Fruit fly (Drosophila melanogaster) whole organism, embryonic: ENCODE data around the gene CG31259.

Experiments used
- Bteb2 ChIP-seq: fragments of 200-800 bp; sonication (Bioruptor generic); optimal IDR thresholded peaks from 2 replicates; lab custom pipeline; 2016; ENCODE audit warnings: missing biosample characterization, missing genetic modification characterization
- C15 ChIP-seq: fragments of 200-800 bp; sonication (Bioruptor generic); IDR thresholded peaks from 3 replicates; pipeline ENCODE4 v1.3.6; 2022; ENCODE audit warnings: missing biosample characterization, missing genetic modification characterization
- CG1024 ChIP-seq: fragments of 200-800 bp; sonication (Bioruptor generic); IDR thresholded peaks from 2 replicates; pipeline ENCODE4 v1.3.6; 2022; ENCODE audit warnings: missing biosample characterization, missing genetic modification characterization
- CG11456 ChIP-seq: fragments of 200-800 bp; sonication (Bioruptor generic); IDR thresholded peaks from 3 replicates; pipeline ENCODE4 v1.3.6; 2022; ENCODE audit warnings: missing biosample characterization, missing genetic modification characterization
- CG11723 ChIP-seq: fragments of 200-800 bp; sonication (Bioruptor generic); optimal IDR thresholded peaks from 2 replicates; lab custom pipeline; 2017; ENCODE audit warnings: missing biosample characterization, mild to moderate bottlenecking, missing genetic modification characterization
- CG12391 ChIP-seq: fragments of 200-800 bp; sonication (Bioruptor generic); optimal IDR thresholded peaks from 3 replicates; lab custom pipeline; 2018; ENCODE audit warnings: missing biosample characterization, mild to moderate bottlenecking, missing genetic modification characterization, moderate library complexity
- CG12744 ChIP-seq: fragments of 200-800 bp; sonication (Bioruptor generic); optimal IDR thresholded peaks from 2 replicates; lab custom pipeline; 2016; ENCODE audit warnings: missing biosample characterization, missing genetic modification characterization
- CG14965 ChIP-seq: fragments of 200-800 bp; sonication (Bioruptor generic); optimal IDR thresholded peaks from 2 replicates; lab custom pipeline; 2016; ENCODE audit warnings: missing biosample characterization, missing genetic modification characterization, borderline replicate concordance
- CG15514 ChIP-seq: fragments of 200-800 bp; sonication (Bioruptor generic); optimal IDR thresholded peaks from 3 replicates; lab custom pipeline; 2017; ENCODE audit warnings: missing biosample characterization, missing genetic modification characterization, mild to moderate bottlenecking, moderate library complexity, missing genetic modification reagents
- CG17328 ChIP-seq: fragments of 200-800 bp; sonication (Bioruptor generic); IDR thresholded peaks from 2 replicates; pipeline ENCODE4 v1.3.6; 2022; ENCODE audit warnings: missing biosample characterization, missing genetic modification characterization
- CG17568 ChIP-seq: fragments of 200-800 bp; sonication (Bioruptor generic); optimal IDR thresholded peaks from 2 replicates; lab custom pipeline; 2018; ENCODE audit warnings: missing biosample characterization, mild to moderate bottlenecking, missing genetic modification characterization, moderate library complexity
- CG2712 ChIP-seq: fragments of 200-800 bp; optimal IDR thresholded peaks from 3 replicates; lab custom pipeline; 2019; ENCODE audit warnings: missing biosample characterization, mild to moderate bottlenecking, missing genetic modification characterization, moderate library complexity
- CG34376 ChIP-seq: fragments of 200-800 bp; sonication (Bioruptor generic); optimal IDR thresholded peaks from 2 replicates; lab custom pipeline; 2018; ENCODE audit warnings: missing biosample characterization, mild to moderate bottlenecking, missing genetic modification characterization
- CG7357 ChIP-seq: fragments of 200-800 bp; sonication (Bioruptor generic); IDR thresholded peaks from 3 replicates; pipeline ENCODE4 v1.3.6; 2022; ENCODE audit warnings: missing biosample characterization, missing genetic modification characterization
- CG7839 ChIP-seq: fragments of 200-800 bp; sonication (Bioruptor generic); optimal IDR thresholded peaks from 3 replicates; lab custom pipeline; 2018; ENCODE audit warnings: missing biosample characterization, mild to moderate bottlenecking, missing genetic modification characterization, moderate library complexity
- CG8281 ChIP-seq: fragments of 200-800 bp; sonication (Bioruptor generic); optimal IDR thresholded peaks from 2 replicates; lab custom pipeline; 2018; ENCODE audit warnings: missing biosample characterization, mild to moderate bottlenecking, missing genetic modification characterization, moderate library complexity
- CG9932 ChIP-seq: fragments of 200-800 bp; sonication (Bioruptor generic); IDR thresholded peaks from 2 replicates; pipeline ENCODE4 v1.3.6; 2022; ENCODE audit warnings: missing biosample characterization, missing genetic modification characterization
- CkIIα-i1 ChIP-seq: fragments of 200-800 bp; sonication (Bioruptor generic); IDR thresholded peaks from 2 replicates; pipeline ENCODE4 v1.3.6; 2022; ENCODE audit warnings: missing biosample characterization, missing genetic modification characterization
- CrebB ChIP-seq: fragments of 200-800 bp; sonication (Bioruptor generic); optimal IDR thresholded peaks from 3 replicates; lab custom pipeline; 2018; ENCODE audit warnings: missing biosample characterization, mild to moderate bottlenecking, missing genetic modification characterization
- D19B ChIP-seq: fragments of 200-800 bp; sonication (Bioruptor generic); optimal IDR thresholded peaks from 2 replicates; lab custom pipeline; 2017; ENCODE audit warnings: missing biosample characterization, mild to moderate bottlenecking, missing genetic modification characterization
- Elba2 ChIP-seq: fragments of 200-800 bp; sonication (Bioruptor generic); optimal IDR thresholded peaks from 3 replicates; lab custom pipeline; 2016; ENCODE audit warnings: missing biosample characterization, missing genetic modification characterization
- HmgZ ChIP-seq: fragments of 200-800 bp; sonication (Bioruptor generic); optimal IDR thresholded peaks from 2 replicates; lab custom pipeline; 2018; ENCODE audit warnings: missing biosample characterization, mild to moderate bottlenecking, missing genetic modification characterization
- Hr78 ChIP-seq, 2 experiments: fragments of 200-800 bp in 1 of 2; fragments of >200 bp in 1 of 2; sonication (Bioruptor generic) in 1 of 2; optimal IDR thresholded peaks; 2 replicates each; lab custom pipeline; 2017 to 2019; ENCODE audit warnings: missing biosample characterization in 2 of 2, missing genetic modification characterization in 2 of 2, mild to moderate bottlenecking in 1 of 2, moderate library complexity in 1 of 2
- Mrtf ChIP-seq: fragments of 200-800 bp; sonication (Bioruptor generic); IDR thresholded peaks from 3 replicates; pipeline ENCODE4 v1.3.6; 2022; ENCODE audit warnings: missing biosample characterization, missing genetic modification characterization
- Optix ChIP-seq: fragments of 200-800 bp; sonication (Bioruptor generic); IDR thresholded peaks from 3 replicates; pipeline ENCODE4 v1.3.6; 2022; ENCODE audit warnings: missing biosample characterization, missing genetic modification characterization
- Ssrp ChIP-seq: fragments of 200-800 bp; sonication (Bioruptor generic); optimal IDR thresholded peaks from 2 replicates; lab custom pipeline; 2018; ENCODE audit warnings: missing biosample characterization, mild to moderate bottlenecking, missing genetic modification characterization, moderate library complexity
- Stat92E ChIP-seq, 3 experiments: fragments of >200 bp in 2 of 3; fragments of 200-800 bp in 1 of 3; sonication (Bioruptor generic) in 1 of 3; optimal IDR thresholded peaks; 2 replicates each; lab custom pipeline; 2017 to 2019; ENCODE audit warnings: missing biosample characterization in 3 of 3, missing genetic modification characterization in 3 of 3, mild to moderate bottlenecking in 1 of 3, moderate library complexity in 1 of 3
- Taf1 ChIP-seq: fragments of 200-800 bp; sonication (Bioruptor generic); IDR thresholded peaks from 2 replicates; pipeline ENCODE4 v1.3.6; 2022; ENCODE audit warnings: missing biosample characterization, missing genetic modification characterization
- bab2 ChIP-seq: fragments of 200-800 bp; sonication (Bioruptor generic); optimal IDR thresholded peaks from 2 replicates; lab custom pipeline; 2016; ENCODE audit warnings: missing biosample characterization, missing genetic modification characterization
- bigmax ChIP-seq: fragments of 200-800 bp; sonication (Bioruptor generic); optimal IDR thresholded peaks from 2 replicates; lab custom pipeline; 2018; ENCODE audit warnings: missing biosample characterization, mild to moderate bottlenecking, missing genetic modification characterization
- br ChIP-seq: fragments of >200 bp; optimal IDR thresholded peaks from 2 replicates; lab custom pipeline; 2017
- corto ChIP-seq: fragments of 200-800 bp; sonication (Bioruptor generic); optimal IDR thresholded peaks from 2 replicates; lab custom pipeline; 2016; ENCODE audit warnings: missing biosample characterization, mild to moderate bottlenecking, missing genetic modification characterization, moderate library complexity
- dan ChIP-seq: fragments of 200-800 bp; sonication (Bioruptor generic); IDR thresholded peaks from 2 replicates; pipeline ENCODE4 v1.3.6; 2022; ENCODE audit warnings: missing biosample characterization, missing genetic modification characterization
- dati ChIP-seq: fragments of 200-800 bp; sonication (Bioruptor generic); IDR thresholded peaks from 2 replicates; pipeline ENCODE4 v1.3.6; 2022; ENCODE audit warnings: missing biosample characterization, missing genetic modification characterization
- dysf ChIP-seq: fragments of 200-800 bp; sonication (Bioruptor generic); IDR thresholded peaks from 3 replicates; pipeline ENCODE4 v1.3.6; 2022; ENCODE audit warnings: missing biosample characterization, missing genetic modification characterization
- emc ChIP-seq: fragments of 200-800 bp; sonication (Bioruptor generic); optimal IDR thresholded peaks from 2 replicates; lab custom pipeline; 2016; ENCODE audit warnings: missing biosample characterization, missing genetic modification characterization
- fd64A ChIP-seq: fragments of 200-800 bp; sonication (Bioruptor generic); optimal IDR thresholded peaks from 3 replicates; lab custom pipeline; 2018; ENCODE audit warnings: missing biosample characterization, mild to moderate bottlenecking, missing genetic modification characterization
- fd96Cb ChIP-seq: fragments of 200-800 bp; sonication (Bioruptor generic); optimal IDR thresholded peaks from 2 replicates; lab custom pipeline; 2018; ENCODE audit warnings: missing biosample characterization, mild to moderate bottlenecking, missing genetic modification characterization, moderate library complexity
- gcm ChIP-seq: fragments of 200-800 bp; sonication (Bioruptor generic); optimal IDR thresholded peaks from 2 replicates; lab custom pipeline; 2019; ENCODE audit warnings: missing biosample characterization, mild to moderate bottlenecking, missing genetic modification characterization, moderate library complexity
- hbn ChIP-seq: fragments of 200-800 bp; sonication (Bioruptor generic); IDR thresholded peaks from 2 replicates; pipeline ENCODE4 v1.3.6; 2022; ENCODE audit warnings: missing biosample characterization, missing genetic modification characterization; ENCODE audit not compliant: partially characterized antibody
- hkb ChIP-seq, 2 experiments: fragments of 200-800 bp in 1 of 2; fragments of >200 bp in 1 of 2; sonication (Bioruptor generic) in 1 of 2; IDR thresholded peaks in 1 of 2; optimal IDR thresholded peaks in 1 of 2; 2 replicates each; pipeline versions ENCODE4 v1.3.6 to Lab custom; 2017 to 2022; ENCODE audit warnings: missing biosample characterization in 1 of 2, missing genetic modification characterization in 1 of 2
- inv ChIP-seq: fragments of 200-800 bp; sonication (Bioruptor generic); IDR thresholded peaks from 2 replicates; pipeline ENCODE4 v1.3.6; 2022; ENCODE audit warnings: missing biosample characterization, missing genetic modification characterization; ENCODE audit not compliant: partially characterized antibody
- mam ChIP-seq: fragments of 200-800 bp; sonication (Bioruptor generic); optimal IDR thresholded peaks from 3 replicates; lab custom pipeline; 2016; ENCODE audit warnings: missing biosample characterization, missing genetic modification characterization
- otp ChIP-seq: fragments of 200-800 bp; sonication (Bioruptor generic); IDR thresholded peaks from 3 replicates; pipeline ENCODE4, ENCODE4 v1.3.6; 2022; ENCODE audit warnings: missing biosample characterization, missing genetic modification characterization
- pho ChIP-seq: fragments of 200-800 bp; sonication (Bioruptor generic); optimal IDR thresholded peaks from 2 replicates; lab custom pipeline; 2016; ENCODE audit warnings: missing biosample characterization, missing genetic modification characterization
- sc ChIP-seq, 3 experiments: fragments of >200 bp in 2 of 3; fragments of 200-800 bp in 1 of 3; sonication (Bioruptor generic) in 1 of 3; optimal IDR thresholded peaks; 2 replicates in 2 of 3; 3 replicates in 1 of 3; lab custom pipeline; 2017; ENCODE audit warnings: mild to moderate bottlenecking in 1 of 3, missing biosample characterization in 1 of 3, missing genetic modification characterization in 1 of 3, missing genetic modification reagents in 1 of 3
- schlank ChIP-seq: fragments of 200-800 bp; sonication (Bioruptor generic); optimal IDR thresholded peaks from 2 replicates; lab custom pipeline; 2018; ENCODE audit warnings: missing biosample characterization, mild to moderate bottlenecking, missing genetic modification characterization
- stwl ChIP-seq: fragments of 200-800 bp; sonication (Bioruptor generic); optimal IDR thresholded peaks from 3 replicates; lab custom pipeline; 2018; ENCODE audit warnings: missing biosample characterization, mild to moderate bottlenecking, missing genetic modification characterization, moderate library complexity
- zfh1 ChIP-seq: fragments of 200-800 bp; sonication (Bioruptor generic); IDR thresholded peaks from 3 replicates; pipeline ENCODE4 v1.3.6; 2022; ENCODE audit warnings: missing biosample characterization, missing genetic modification characterization

The CG31259 gene

dm6 chr3R:8482881-8483280 lies 40.9 kb upstream of the CG31259 start (continued):
- no peak for TF ChIP-seq bigmax (GFP tag; lab: Kevin White, UChicago)
- TF ChIP-seq br (lab: Kevin White, UChicago): no peak
- TF ChIP-seq Hr78 (GFP tag; optimal IDR thresholded peaks at IDR 0.05; lab: Kevin White, UChicago): no peak
- TF ChIP-seq zfh1 (GFP tag; lab: Robert Waterston, UW): peak; percentile 79; the same call in 2 of the 3 replicates
- TF ChIP-seq CG15514 (GFP tag; lab: Kevin White, UChicago): peak; percentile 56
- TF ChIP-seq CG8281 (tag; lab: Kevin White, UChicago): peak; percentile 39
- no peak for TF ChIP-seq C15 (GFP tag; lab: Robert Waterston, UW)
- TF ChIP-seq CG12391: peak; percentile 69
- peak; percentile 58; the same call in 1 of the 3 replicates for TF ChIP-seq Mrtf (GFP tag; lab: Robert Waterston, UW)
- peak; percentile 64; the same call in 1 of the 2 replicates for TF ChIP-seq CG1024 (GFP tag; lab: Robert Waterston, UW)
- no peak for TF ChIP-seq Stat92E (GFP tag; optimal IDR thresholded peaks at IDR 0.05; lab: Kevin White, UChicago)
- no peak for TF ChIP-seq stwl (tag; lab: Kevin White, UChicago)
- peak; percentile 68 for TF ChIP-seq mam
- TF ChIP-seq Ssrp: no peak
- peak; percentile 85 for TF ChIP-seq dysf (GFP tag; lab: Robert Waterston, UW)
- TF ChIP-seq CG2712 (tag; lab: Kevin White, UChicago): no peak
- peak; percentile 59 for TF ChIP-seq CG9932 (GFP tag; lab: Robert Waterston, UW)
- TF ChIP-seq HmgZ: peak; percentile 37
- TF ChIP-seq CG11456 (GFP tag; lab: Robert Waterston, UW): peak; percentile 88; the same call in 2 of the 3 replicates
- TF ChIP-seq fd64A (GFP tag; lab: Kevin White, UChicago): no peak
- peak; percentile 40 for TF ChIP-seq gcm (GFP tag; lab: Kevin White, UChicago)
- peak; percentile 45 for TF ChIP-seq CG11723
- TF ChIP-seq Elba2: no peak
- TF ChIP-seq D19B (GFP tag; lab: Kevin White, UChicago): peak; percentile 31
- TF ChIP-seq CkIIα-i1 (GFP tag; lab: Robert Waterston, UW): no peak
- TF ChIP-seq CrebB: peak; percentile 60
- TF ChIP-seq fd96Cb (tag; lab: Kevin White, UChicago): peak; percentile 73
- TF ChIP-seq CG34376: peak; percentile 23
- no peak for TF ChIP-seq sc (optimal IDR thresholded peaks at IDR 0.05; lab: Kevin White, UChicago)
- peak; percentile 29 for TF ChIP-seq sc (GFP tag; optimal IDR thresholded peaks at IDR 0.05; lab: Kevin White, UChicago)
- TF ChIP-seq corto (GFP tag; lab: Kevin White, UChicago): no peak
- peak; percentile 77 for TF ChIP-seq CG7839
- no peak for TF ChIP-seq CG14965 (GFP tag; lab: Kevin White, UChicago)
- TF ChIP-seq bab2: peak; percentile 40
- TF ChIP-seq otp (GFP tag; lab: Robert Waterston, UW): peak; percentile 61; the same call in 1 of the 3 replicates
- peak; percentile 26 for TF ChIP-seq schlank (tag; lab: Kevin White, UChicago)
- TF ChIP-seq Taf1 (GFP tag; lab: Robert Waterston, UW): peak; percentile 41; the same call in 1 of the 2 replicates
- no peak for TF ChIP-seq inv (GFP tag; lab: Robert Waterston, UW)
- TF ChIP-seq hbn (GFP tag; lab: Robert Waterston, UW): no peak
- peak; percentile 39 for TF ChIP-seq emc
- TF ChIP-seq CG12744 (GFP tag; lab: Kevin White, UChicago): no peak
- TF ChIP-seq CG17328: peak; percentile 63
- 0 out of 2 replicates have a peak, but pooled peaks have one; percentile 41 for TF ChIP-seq dan (GFP tag; lab: Robert Waterston, UW)
- peak; percentile 4 for TF ChIP-seq CG17568 (GFP tag; lab: Kevin White, UChicago)
- peak; percentile 63; the same call in 2 of the 3 replicates for TF ChIP-seq CG7357 (GFP tag; lab: Robert Waterston, UW)
- TF ChIP-seq Bteb2 (GFP tag; lab: Kevin White, UChicago): peak; percentile 3
- no peak for TF ChIP-seq pho (GFP tag; lab: Kevin White, UChicago)
- TF ChIP-seq dati (GFP tag; lab: Robert Waterston, UW): 0 out of 2 replicates have a peak, but pooled peaks have one; percentile 14
- TF ChIP-seq hkb (optimal IDR thresholded peaks at IDR 0.05; lab: Kevin White, UChicago): no peak
- TF ChIP-seq hkb (GFP tag; IDR thresholded peaks at IDR 0.05; lab: Robert Waterston, UW): peak; percentile 87
- TF ChIP-seq Optix (GFP tag; lab: Robert Waterston, UW): peak; percentile 64; the same call in 2 of the 3 replicates
